Worm (Caenorhabditis elegans) whole organism, early embryonic: ENCODE data around the gene H34I24.1.

Experiments used
- F13C5.2 ChIP-seq: sonication (generic microtip); optimal IDR thresholded peaks from 2 replicates; lab custom pipeline; 2017; ENCODE audit warnings: mild to moderate bottlenecking, missing genetic modification characterization, inconsistent platforms, missing compliant biosample characterization
- aly-1 ChIP-seq: sonication (generic microtip); optimal IDR thresholded peaks from 2 replicates; lab custom pipeline; 2016; ENCODE audit warnings: missing genetic modification characterization, missing compliant biosample characterization
- hmg-4 ChIP-seq: fragments of 200-800 bp; sonication (Bioruptor generic); optimal IDR thresholded peaks from 2 replicates; lab custom pipeline; 2018; ENCODE audit warnings: mild to moderate bottlenecking, missing genetic modification characterization, missing compliant biosample characterization
- tbx-11 ChIP-seq: fragments of 200-800 bp; sonication (Bioruptor generic); IDR thresholded peaks from 2 replicates; pipeline ENCODE4 v1.3.6; 2022; ENCODE audit warnings: missing genetic modification characterization, missing compliant biosample characterization
- tra-4 ChIP-seq: sonication (generic microtip); optimal IDR thresholded peaks from 2 replicates; lab custom pipeline; 2017; ENCODE audit warnings: missing genetic modification characterization, missing compliant biosample characterization

- TF ChIP-seq F13C5.2 (tag; lab: Kevin White, UChicago): no peak
- no peak for TF ChIP-seq aly-1 (tag; lab: Kevin White, UChicago)
- TF ChIP-seq hmg-4 (GFP tag; lab: Kevin White, UChicago): no peak
- no peak for TF ChIP-seq tra-4
- TF ChIP-seq tbx-11: no peak
Measured at ce11 chrIII:2817847-2818246, 29.0 kb upstream of the H34I24.1 start.
